Fruit fly (Drosophila melanogaster) whole organism, adult: ENCODE data around the gene CG31517.

ENCODE experiments used
- CG14711 ChIP-seq: fragments of 200-800 bp; sonication (Bioruptor generic); optimal IDR thresholded peaks from 2 replicates; lab custom pipeline; 2018; ENCODE audit warnings: missing biosample characterization, mild to moderate bottlenecking, missing genetic modification characterization, moderate library complexity
- CG1620 ChIP-seq: fragments of 200-800 bp; sonication (Bioruptor generic); optimal IDR thresholded peaks from 2 replicates; lab custom pipeline; 2016; ENCODE audit warnings: missing biosample characterization, missing genetic modification characterization
- CG33017 ChIP-seq: fragments of 200-800 bp; sonication (Bioruptor generic); optimal IDR thresholded peaks from 2 replicates; lab custom pipeline; 2018; ENCODE audit warnings: missing biosample characterization, mild to moderate bottlenecking, missing genetic modification characterization, moderate library complexity
- Clk ChIP-seq: fragments of 200-800 bp; sonication (Bioruptor generic); optimal IDR thresholded peaks from 2 replicates; lab custom pipeline; 2017; ENCODE audit warnings: missing biosample characterization, missing genetic modification characterization
- Crg-1 ChIP-seq: fragments of 200-800 bp; sonication (Bioruptor generic); optimal IDR thresholded peaks from 2 replicates; lab custom pipeline; 2016; ENCODE audit warnings: missing biosample characterization, missing genetic modification characterization
- Hr96 ChIP-seq: fragments of 200-800 bp; sonication (Bioruptor generic); optimal IDR thresholded peaks from 2 replicates; lab custom pipeline; 2016; ENCODE audit warnings: missing biosample characterization, missing genetic modification characterization
- kay ChIP-seq: fragments of 200-800 bp; sonication (Bioruptor generic); peaks from one replicate; lab custom pipeline; 2016; ENCODE audit warnings: missing biosample characterization, missing genetic modification characterization, borderline replicate concordance
- ovo ChIP-seq: fragments of 200-800 bp; sonication (Bioruptor generic); optimal IDR thresholded peaks from 2 replicates; lab custom pipeline; 2016; ENCODE audit warnings: missing biosample characterization, missing genetic modification characterization

DNA sequence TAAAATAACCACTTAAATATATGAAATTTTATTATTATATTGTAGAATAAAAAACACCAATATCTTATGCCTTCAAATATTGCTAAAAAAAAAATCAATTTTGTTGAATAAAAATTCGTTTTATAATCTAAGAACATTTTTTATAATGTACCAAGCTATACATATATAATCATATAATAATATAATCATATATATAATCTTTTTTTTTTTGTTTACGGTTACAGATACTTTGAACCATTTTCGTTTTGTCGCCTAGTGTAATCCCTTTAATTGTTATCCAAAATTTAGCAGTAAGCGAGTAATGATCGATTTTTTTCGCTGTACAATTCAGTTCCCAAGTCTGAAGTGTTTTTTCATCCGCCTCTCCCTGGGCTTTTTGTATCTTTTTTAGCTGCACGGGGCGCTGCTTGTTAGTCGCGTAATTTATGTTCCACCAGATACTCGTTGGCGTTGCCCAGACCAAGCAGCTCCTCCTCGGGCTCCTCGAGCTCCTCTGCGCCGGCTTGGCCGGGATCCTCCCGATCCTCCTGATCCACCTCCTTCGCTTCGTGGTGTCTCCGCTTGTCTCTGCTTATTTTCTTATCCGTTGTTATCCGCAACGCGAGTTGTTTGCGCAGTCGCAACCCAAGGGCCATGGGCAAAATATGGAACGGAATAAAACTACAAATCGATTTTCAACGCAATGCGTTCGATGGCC is 8.7 kb upstream of the CG31517 start:
- TF ChIP-seq Crg-1 (GFP tag; lab: Kevin White, UChicago) (no peak), kay (no peak), Clk (GFP tag; lab: Kevin White, UChicago) (no peak), Hr96 (no peak), CG14711 (tag; lab: Kevin White, UChicago) (no peak), ovo (GFP tag; lab: Kevin White, UChicago) (no peak), CG33017 (tag; lab: Kevin White, UChicago) (no peak), CG1620 (no peak)
